Worm (Caenorhabditis elegans) whole organism, L1 larva: ENCODE results near the gene R07B1.9.

ENCODE experiments used
- ceh-82 ChIP-seq, 3 experiments: fragments of 150-350 bp in 1 of 3; sonication (generic microtip) in 2 of 3; optimal IDR thresholded peaks; 2 replicates each; lab custom pipeline; 2014 to 2017; ENCODE audit warnings: missing biosample characterization in 3 of 3, missing genetic modification characterization in 3 of 3
- lin-39 ChIP-seq: fragments of 150-350 bp; optimal IDR thresholded peaks from 2 replicates; lab custom pipeline; 2014; ENCODE audit warnings: missing biosample characterization, missing genetic modification reagents, missing genetic modification characterization
- lir-3 ChIP-seq: sonication (generic microtip); optimal IDR thresholded peaks from 2 replicates; lab custom pipeline; 2016; ENCODE audit warnings: mild to moderate bottlenecking, missing genetic modification characterization, moderate library complexity, missing compliant biosample characterization; ENCODE audit not compliant: poor library complexity
- tbx-2 ChIP-seq: sonication (generic microtip); optimal IDR thresholded peaks from 2 replicates; lab custom pipeline; 2016; ENCODE audit warnings: missing genetic modification characterization, missing compliant biosample characterization

- no peak for TF ChIP-seq lir-3 (tag; lab: Kevin White, UChicago)
- no peak for TF ChIP-seq lin-39 (tag; lab: Kevin White, UChicago)
- no peak for TF ChIP-seq tbx-2 (tag; lab: Kevin White, UChicago)
- TF ChIP-seq ceh-82 (tag; optimal IDR thresholded peaks at IDR 0.05; lab: Kevin White, UChicago): no peak
Observed at ce11 chrX:9883837-9884324, 6.7 kb downstream of the R07B1.9 start, which contains the start of gene mrp-4.
